Fruit fly (Drosophila melanogaster): ENCODE measurements around the gene CG6770.

The CG6770 gene

DNA sequence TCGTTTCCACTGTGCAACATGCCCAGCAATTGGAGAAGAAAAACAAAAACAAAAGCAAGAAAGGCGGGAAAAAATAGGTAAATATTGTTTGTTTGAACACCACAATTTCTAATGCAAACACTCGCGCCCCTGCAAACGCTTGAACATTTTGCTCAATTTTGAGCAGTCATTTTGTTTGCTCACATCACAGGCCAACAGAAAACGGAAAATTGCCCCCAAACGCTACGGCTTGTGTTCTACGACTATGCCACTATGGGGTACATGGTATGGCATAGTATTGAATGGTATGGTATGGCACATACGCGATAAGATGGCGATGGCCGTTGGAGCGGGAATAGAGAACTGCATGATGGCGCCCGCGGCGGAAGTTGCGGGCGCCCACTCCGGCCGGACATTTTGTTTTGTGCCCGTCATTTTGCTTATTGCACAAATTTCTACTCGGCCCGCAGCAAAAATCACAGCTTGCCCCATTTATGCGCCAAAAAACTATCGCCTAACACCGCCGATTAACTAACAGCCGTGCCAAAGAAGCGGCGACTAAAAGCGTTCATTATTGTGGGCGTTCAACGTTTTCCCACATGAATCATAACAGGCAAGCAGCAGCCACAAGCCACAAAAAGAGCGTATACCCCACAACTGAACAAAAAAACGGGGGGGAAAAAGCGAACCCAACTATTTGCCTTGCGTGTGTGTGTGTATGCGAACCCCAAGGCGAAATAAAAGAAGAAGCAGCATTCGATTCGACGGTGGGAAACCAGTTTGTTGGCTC, 41.5 kb downstream of the CG6770 start (continued):
- TF ChIP-seq Nf-YC (tag; optimal IDR thresholded peaks at IDR 0.05) (no peak), H15 (GFP tag; IDR thresholded peaks at IDR 0.05) (no peak), trem (tag; optimal IDR thresholded peaks at IDR 0.05) (peak; percentile 20), CG9932 (GFP tag; IDR thresholded peaks at IDR 0.05) (no peak), CG10366 (GFP tag; IDR thresholded peaks at IDR 0.05) (no peak), CG12219 (GFP tag; optimal IDR thresholded peaks at IDR 0.05) (peak; percentile 77), Oaz (GFP tag; IDR thresholded peaks at IDR 0.05) (no peak), jigr1 (GFP tag; IDR thresholded peaks at IDR 0.05) (no peak), gfzf (GFP tag; optimal IDR thresholded peaks at IDR 0.05) (no peak), cwo (GFP tag; optimal IDR thresholded peaks at IDR 0.05) (peak; percentile 47), mam (GFP tag; optimal IDR thresholded peaks at IDR 0.05) (peak; percentile 30), disco-r (GFP tag; optimal IDR thresholded peaks at IDR 0.05) (peak; percentile 2), ro (GFP tag; IDR thresholded peaks at IDR 0.05) (no peak), rib (GFP tag; IDR thresholded peaks at IDR 0.05) (no peak), ase (GFP tag; IDR thresholded peaks at IDR 0.05) (no peak), CG6272 (GFP tag; IDR thresholded peaks at IDR 0.05) (no peak), ATbp (GFP tag; optimal IDR thresholded peaks at IDR 0.05) (peak; percentile 96), Mrtf (GFP tag; IDR thresholded peaks at IDR 0.05) (no peak), Hr39 (optimal IDR thresholded peaks at IDR 0.05) (no peak), CG1602 (GFP tag; optimal IDR thresholded peaks at IDR 0.05) (peak; percentile 8), Chrac-16 (GFP tag; optimal IDR thresholded peaks at IDR 0.05) (no peak), CG4820 (GFP tag; optimal IDR thresholded peaks at IDR 0.05) (peak; percentile 13), Doc2 (GFP tag; IDR thresholded peaks at IDR 0.05) (no peak), phol (tag; optimal IDR thresholded peaks at IDR 0.05) (peak; percentile 74), CG13287 (GFP tag; IDR thresholded peaks at IDR 0.05; ENCODE audit: partially characterized antibody) (no peak), CG12769 (tag; optimal IDR thresholded peaks at IDR 0.05) (peak; percentile 91), PHDP (tag; optimal IDR thresholded peaks at IDR 0.05) (peak; percentile 80), grau (tag; optimal IDR thresholded peaks at IDR 0.05) (peak; percentile 22), CG1024 (GFP tag; IDR thresholded peaks at IDR 0.05) (no peak), CG11560 (tag; IDR thresholded peaks at IDR 0.05) (no peak), shn (GFP tag; optimal IDR thresholded peaks at IDR 0.05) (no peak), insv (GFP tag; optimal IDR thresholded peaks at IDR 0.05) (no peak), CG9215 (GFP tag; IDR thresholded peaks at IDR 0.05) (no peak), CG1529 (GFP tag; optimal IDR thresholded peaks at IDR 0.05) (peak; percentile 82), cato (GFP tag; optimal IDR thresholded peaks at IDR 0.05; ENCODE audit: borderline replicate concordance) (peak; percentile 63), CG43689 (GFP tag; IDR thresholded peaks at IDR 0.05) (no peak), CG8359 (GFP tag; optimal IDR thresholded peaks at IDR 0.05; ENCODE audit: borderline replicate concordance) (peak; percentile 40), cad (GFP tag; optimal IDR thresholded peaks at IDR 0.05) (no peak), CTCF (GFP tag; optimal IDR thresholded peaks at IDR 0.05) (no peak), Deaf1 (tag; optimal IDR thresholded peaks at IDR 0.05) (no peak), klu (GFP tag; IDR thresholded peaks at IDR 0.05) (no peak), CG2678 (tag; optimal IDR thresholded peaks at IDR 0.05) (peak; percentile 73), ttk (GFP tag; IDR thresholded peaks at IDR 0.05) (no peak), CG17912 (GFP tag; optimal IDR thresholded peaks at IDR 0.05) (peak; percentile 75), CG10462 (GFP tag; optimal IDR thresholded peaks at IDR 0.05) (peak; percentile 12), grn (GFP tag; optimal IDR thresholded peaks at IDR 0.05) (peak; percentile 6), Xrp1 (GFP tag; IDR thresholded peaks at IDR 0.05) (no peak), Six4 (GFP tag; optimal IDR thresholded peaks at IDR 0.05) (peak; percentile 47), pnt (GFP tag; optimal IDR thresholded peaks at IDR 0.05) (peak; percentile 32), CG11456 (GFP tag; IDR thresholded peaks at IDR 0.05) (no peak), amos (GFP tag; IDR thresholded peaks at IDR 0.05; ENCODE audit: partially characterized antibody) (no peak), CG8944 (GFP tag; optimal IDR thresholded peaks at IDR 0.05) (peak; percentile 24)
